Fruit fly (Drosophila melanogaster) whole organism, pupa: ENCODE results near the gene CAHbeta.

Source experiments
- CG10348 ChIP-seq: fragments of 200-800 bp; sonication (Bioruptor generic); IDR thresholded peaks from 2 replicates; pipeline ENCODE4 v1.3.6; 2022; ENCODE audit warnings: missing biosample characterization, missing genetic modification characterization
- CG12605 ChIP-seq: fragments of 200-800 bp; sonication (Bioruptor generic); IDR thresholded peaks from 2 replicates; pipeline ENCODE4 v1.3.6; 2022; ENCODE audit warnings: missing biosample characterization, missing genetic modification characterization
- CG13204 ChIP-seq: fragments of 200-800 bp; sonication (Bioruptor generic); optimal IDR thresholded peaks from 2 replicates; lab custom pipeline; 2018; ENCODE audit warnings: missing biosample characterization, mild to moderate bottlenecking, missing genetic modification characterization, moderate library complexity
- CG14655 ChIP-seq: fragments of 200-800 bp; sonication (Bioruptor generic); optimal IDR thresholded peaks from 3 replicates; lab custom pipeline; 2017; ENCODE audit warnings: mild to moderate bottlenecking, missing biosample characterization, missing genetic modification reagents, missing genetic modification characterization
- CG15710 ChIP-seq: fragments of 200-800 bp; sonication (Bioruptor generic); optimal IDR thresholded peaks from 2 replicates; lab custom pipeline; 2018; ENCODE audit warnings: missing biosample characterization, mild to moderate bottlenecking, missing genetic modification characterization, moderate library complexity
- CG17806 ChIP-seq: fragments of 200-800 bp; sonication (Bioruptor generic); optimal IDR thresholded peaks from 2 replicates; lab custom pipeline; 2018; ENCODE audit warnings: missing biosample characterization, mild to moderate bottlenecking, missing genetic modification characterization, moderate library complexity
- CG32121 ChIP-seq: fragments of 200-800 bp; sonication (Bioruptor generic); IDR thresholded peaks from 2 replicates; pipeline ENCODE4 v1.3.6; 2022; ENCODE audit warnings: missing biosample characterization, missing genetic modification characterization
- CG34367 ChIP-seq: fragments of 200-800 bp; sonication (Bioruptor generic); optimal IDR thresholded peaks from 2 replicates; lab custom pipeline; 2018; ENCODE audit warnings: missing biosample characterization, mild to moderate bottlenecking, missing genetic modification characterization
- CG4496 ChIP-seq: fragments of 200-800 bp; sonication (Bioruptor generic); IDR thresholded peaks from 3 replicates; pipeline ENCODE4 v1.3.6; 2022; ENCODE audit warnings: missing biosample characterization, missing genetic modification characterization
- CG8159 ChIP-seq: fragments of 200-800 bp; sonication (Bioruptor generic); optimal IDR thresholded peaks from 3 replicates; lab custom pipeline; 2018; ENCODE audit warnings: missing biosample characterization, mild to moderate bottlenecking, missing genetic modification characterization, moderate library complexity
- CG8301 ChIP-seq: fragments of 200-800 bp; sonication (Bioruptor generic); optimal IDR thresholded peaks from 2 replicates; lab custom pipeline; 2018; ENCODE audit warnings: missing biosample characterization, mild to moderate bottlenecking, missing genetic modification characterization
- CG9948 ChIP-seq: fragments of 200-800 bp; sonication (Bioruptor generic); optimal IDR thresholded peaks from 2 replicates; lab custom pipeline; 2018; ENCODE audit warnings: missing biosample characterization, mild to moderate bottlenecking, missing genetic modification characterization, moderate library complexity
- D1 ChIP-seq: fragments of 200-800 bp; sonication (Bioruptor generic); optimal IDR thresholded peaks from 2 replicates; lab custom pipeline; 2018; ENCODE audit warnings: missing biosample characterization, mild to moderate bottlenecking, missing genetic modification characterization, moderate library complexity
- EcR ChIP-seq: fragments of 200-800 bp; sonication (Bioruptor generic); optimal IDR thresholded peaks from 3 replicates; lab custom pipeline; 2019; ENCODE audit warnings: missing biosample characterization, missing genetic modification characterization, mild to moderate bottlenecking, moderate library complexity, missing genetic modification reagents
- Ets98B ChIP-seq: fragments of 200-800 bp; sonication (Bioruptor generic); IDR thresholded peaks from 2 replicates; pipeline ENCODE4 v1.3.6; 2022; ENCODE audit warnings: missing biosample characterization, missing genetic modification characterization
- Pif1A ChIP-seq: fragments of 200-800 bp; sonication (Bioruptor generic); optimal IDR thresholded peaks from 3 replicates; lab custom pipeline; 2016; ENCODE audit warnings: missing biosample characterization, missing genetic modification characterization
- Pif1B ChIP-seq: fragments of 200-800 bp; sonication (Bioruptor generic); optimal IDR thresholded peaks from 3 replicates; lab custom pipeline; 2016; ENCODE audit warnings: missing biosample characterization, missing genetic modification characterization
- Snoo ChIP-seq: fragments of 200-800 bp; sonication (Bioruptor generic); optimal IDR thresholded peaks from 3 replicates; lab custom pipeline; 2017; ENCODE audit warnings: missing biosample characterization, mild to moderate bottlenecking, missing genetic modification characterization, inconsistent platforms
- fd96Ca ChIP-seq: fragments of 200-800 bp; sonication (Bioruptor generic); IDR thresholded peaks from 3 replicates; pipeline ENCODE4 v1.3.6; 2022; ENCODE audit warnings: missing biosample characterization, missing genetic modification characterization
- gl ChIP-seq: fragments of 200-800 bp; sonication (Bioruptor generic); optimal IDR thresholded peaks from 2 replicates; lab custom pipeline; 2018; ENCODE audit warnings: missing biosample characterization, mild to moderate bottlenecking, missing genetic modification characterization
- rn ChIP-seq: fragments of 200-800 bp; sonication (Bioruptor generic); IDR thresholded peaks from 2 replicates; pipeline ENCODE4 v1.3.6; 2022; ENCODE audit warnings: missing biosample characterization, missing genetic modification characterization

Gene CAHbeta

dm6 chr3R:9008202-9008601 lies 27.5 kb downstream of the CAHbeta start, which contains the start of gene CG11983:
CG11983 (plus strand) TSS chr3R:9008321.
- TF ChIP-seq Ets98B = no peak
- no peak for TF ChIP-seq CG8159 (tag; lab: Kevin White, UChicago)
- no peak for TF ChIP-seq CG10348 (GFP tag; lab: Robert Waterston, UW)
- TF ChIP-seq Snoo (tag; lab: Kevin White, UChicago) = no peak
- no peak for TF ChIP-seq rn (GFP tag; lab: Robert Waterston, UW)
- TF ChIP-seq CG4496 = no peak
- no peak for TF ChIP-seq D1 (tag; lab: Kevin White, UChicago)
- TF ChIP-seq CG8301 (tag; lab: Kevin White, UChicago) = no peak
- peak; percentile 9 for TF ChIP-seq EcR (GFP tag; lab: Kevin White, UChicago)
- TF ChIP-seq CG15710 (tag; lab: Kevin White, UChicago) = peak; percentile 26
- no peak for TF ChIP-seq CG32121
- no peak for TF ChIP-seq CG13204 (GFP tag; lab: Kevin White, UChicago)
- no peak for TF ChIP-seq Pif1B (GFP tag; lab: Kevin White, UChicago)
- peak; percentile 1 for TF ChIP-seq gl (tag; lab: Kevin White, UChicago)
- TF ChIP-seq CG14655 (GFP tag; lab: Kevin White, UChicago) = no peak
- TF ChIP-seq CG9948 (tag; lab: Kevin White, UChicago) = no peak
- TF ChIP-seq, all 21 proteins: peak for 3

dm6 chr3R:9010695-9011094 lies 30.0 kb downstream of the CAHbeta start:
- TF ChIP-seq CG14655 (GFP tag; lab: Kevin White, UChicago) (no peak), CG9948 (tag; lab: Kevin White, UChicago) (no peak), CG4496 (peak; percentile 34; the same call in 1 of the 3 replicates), CG32121 (peak; percentile 89), D1 (tag; lab: Kevin White, UChicago) (no peak), CG15710 (tag; lab: Kevin White, UChicago) (no peak), CG10348 (GFP tag; lab: Robert Waterston, UW) (no peak), CG34367 (tag; lab: Kevin White, UChicago) (no peak), EcR (GFP tag; lab: Kevin White, UChicago) (no peak), Ets98B (peak; percentile 48; the same call in 1 of the 2 replicates), Pif1B (GFP tag; lab: Kevin White, UChicago) (no peak), Pif1A (GFP tag; lab: Kevin White, UChicago) (no peak), fd96Ca (GFP tag; lab: Robert Waterston, UW) (peak; percentile 60; the same call in 2 of the 3 replicates), rn (GFP tag; lab: Robert Waterston, UW) (no peak)

- peak; percentile 85 for TF ChIP-seq CG32121
- no peak for TF ChIP-seq CG12605 (GFP tag; lab: Robert Waterston, UW)
- 0 out of 3 replicates have a peak, but pooled peaks have one; percentile 31 for TF ChIP-seq fd96Ca (GFP tag; lab: Robert Waterston, UW)
Measured at dm6 chr3R:9011708-9012107, 31.0 kb downstream of the CAHbeta start.

- TF ChIP-seq CG34367 (tag; lab: Kevin White, UChicago) (no peak), CG15710 (tag; lab: Kevin White, UChicago) (peak; percentile 15), Snoo (tag; lab: Kevin White, UChicago) (peak; percentile 42), CG14655 (GFP tag; lab: Kevin White, UChicago) (no peak), CG13204 (GFP tag; lab: Kevin White, UChicago) (no peak), D1 (tag; lab: Kevin White, UChicago) (no peak), fd96Ca (GFP tag; lab: Robert Waterston, UW) (0 out of 3 replicates have a peak, but pooled peaks have one; percentile 29), CG8301 (tag; lab: Kevin White, UChicago) (no peak), Pif1B (GFP tag; lab: Kevin White, UChicago) (no peak), Pif1A (GFP tag; lab: Kevin White, UChicago) (no peak), CG9948 (tag; lab: Kevin White, UChicago) (no peak), CG12605 (GFP tag; lab: Robert Waterston, UW) (no peak), CG4496 (0 out of 3 replicates have a peak, but pooled peaks have one; percentile 29), CG10348 (GFP tag; lab: Robert Waterston, UW) (no peak), CG17806 (tag; lab: Kevin White, UChicago) (peak; percentile 7), CG8159 (tag; lab: Kevin White, UChicago) (peak; percentile 53), rn (GFP tag; lab: Robert Waterston, UW) (0 out of 2 replicates have a peak, but pooled peaks have one; percentile 16), Ets98B (no peak), EcR (GFP tag; lab: Kevin White, UChicago) (peak; percentile 28), gl (tag; lab: Kevin White, UChicago) (no peak), CG32121 (peak; percentile 38; the same call in 1 of the 2 replicates)
Measured at dm6 chr3R:9013765-9014380, 33.2 kb downstream of the CAHbeta start.

- TF ChIP-seq EcR (GFP tag; lab: Kevin White, UChicago) (no peak), CG12605 (GFP tag; lab: Robert Waterston, UW) (no peak), CG8159 (tag; lab: Kevin White, UChicago) (no peak), Snoo (tag; lab: Kevin White, UChicago) (no peak), Pif1B (GFP tag; lab: Kevin White, UChicago) (no peak)
- TF ChIP-seq, all 21 proteins: peak for 0
Measured at dm6 chr3R:9014859-9015466, 34.3 kb downstream of the CAHbeta start, which contains the start of the genes Kcmf1, Sf3b5 and CG11986. Kcmf1 (minus strand) TSS chr3R:9014909. Sf3b5 (minus strand) TSS chr3R:9015341. CG11986 (plus strand) TSS chr3R:9015446.
